Worm (Caenorhabditis elegans) whole organism, L2 larva: Measurements from ENCODE around the gene grk-2.

Experiments used
- Y55F3AM.14 ChIP-seq: fragments of 200-800 bp; sonication (Bioruptor generic); optimal IDR thresholded peaks from 2 replicates; lab custom pipeline; 2018; ENCODE audit warnings: mild to moderate bottlenecking, missing genetic modification characterization, missing compliant biosample characterization
- ceh-82 ChIP-seq: fragments of 150-350 bp; optimal IDR thresholded peaks from 2 replicates; lab custom pipeline; 2014; ENCODE audit warnings: missing biosample characterization, missing genetic modification characterization
- nhr-10 ChIP-seq: sonication (generic microtip); optimal IDR thresholded peaks from 2 replicates; lab custom pipeline; 2017; ENCODE audit warnings: missing biosample characterization, missing genetic modification characterization
- skn-1 ChIP-seq: sonication (generic microtip); optimal IDR thresholded peaks from 2 replicates; lab custom pipeline; 2017; ENCODE audit warnings: missing biosample characterization, missing genetic modification characterization

Gene grk-2

DNA sequence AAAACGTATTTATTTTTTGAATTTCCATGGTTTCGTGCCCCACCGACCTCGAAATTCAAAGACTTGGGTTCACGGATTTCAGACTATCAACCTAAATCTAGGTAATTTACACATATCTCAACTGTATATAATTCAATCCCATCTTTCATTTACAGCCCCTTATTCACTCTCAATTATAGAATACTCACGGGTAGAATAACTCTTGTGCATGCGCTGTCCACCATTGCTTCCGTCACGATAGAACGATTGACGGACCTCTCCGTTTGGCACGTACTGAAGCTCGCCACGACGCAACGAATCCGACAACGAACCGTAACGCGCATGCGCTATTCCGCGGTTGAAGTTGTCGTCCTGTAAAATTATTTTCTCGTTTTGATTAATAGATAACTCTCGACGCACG lies 52.8 kb downstream of the grk-2 start:
- TF ChIP-seq Y55F3AM.14 (GFP tag; lab: Kevin White, UChicago) (no peak), ceh-82 (tag; lab: Kevin White, UChicago) (no peak), skn-1 (tag; lab: Kevin White, UChicago) (no peak), nhr-10 (no peak)
- TF ChIP-seq, all 48 proteins: peak for 0
